Fruit fly (Drosophila melanogaster): ENCODE data around the gene CG4830.

CG4830 gene

DNA sequence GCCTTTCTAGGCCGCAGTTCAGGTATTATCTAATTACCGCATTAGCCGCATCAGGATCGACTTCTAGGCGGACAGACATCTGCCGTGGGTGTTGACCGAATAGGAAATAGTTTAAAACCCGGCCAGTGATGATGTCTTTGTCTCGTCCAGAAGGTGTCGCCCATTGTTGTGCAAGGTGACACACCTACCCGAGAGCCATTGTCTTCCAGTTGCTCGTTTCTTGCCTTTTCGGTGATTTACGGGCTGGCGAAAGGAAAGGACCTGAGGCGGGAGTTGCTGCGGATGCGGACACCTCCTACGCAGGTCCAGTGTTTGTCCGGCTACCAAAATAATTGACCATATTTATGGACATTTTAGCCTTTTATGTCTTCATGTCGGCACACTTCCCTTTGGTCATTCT lies 38.1 kb upstream of the CG4830 start:
- TF ChIP-seq CG5204 (GFP tag; optimal IDR thresholded peaks at IDR 0.05) = no peak
- TF ChIP-seq Hr96 (GFP tag; optimal IDR thresholded peaks at IDR 0.05) = no peak
- TF ChIP-seq cic (GFP tag; optimal IDR thresholded peaks at IDR 0.05) = no peak
- TF ChIP-seq ovo (GFP tag; optimal IDR thresholded peaks at IDR 0.05) = no peak

DNA sequence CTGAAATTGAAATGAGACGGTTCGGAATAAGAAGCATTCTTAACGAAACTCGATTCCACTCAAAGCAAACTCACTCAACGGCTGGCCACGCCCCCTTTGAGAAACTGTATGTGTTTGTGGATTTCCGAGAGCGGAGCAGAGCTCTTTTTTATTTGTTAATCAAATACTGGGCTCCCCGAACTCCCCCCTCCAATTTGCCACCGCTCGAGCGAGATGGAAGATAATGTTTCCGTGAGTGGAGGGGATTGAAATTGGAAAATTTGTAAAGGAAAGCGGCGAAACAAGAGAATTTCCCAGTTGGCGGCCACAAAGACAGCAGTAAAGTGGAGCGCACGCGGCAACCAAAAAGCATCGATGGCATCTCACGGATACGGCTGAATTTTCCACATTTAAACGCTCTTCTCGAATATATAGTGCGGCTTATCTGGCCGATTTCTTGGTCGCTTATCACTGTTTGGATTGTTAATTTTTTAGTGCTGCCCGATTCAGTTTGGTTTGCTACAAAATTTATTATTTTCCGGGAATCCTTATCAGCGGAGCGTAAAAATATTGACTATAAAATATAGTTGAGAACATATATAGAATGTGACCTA lies 34.4 kb upstream of the CG4830 start:
- TF ChIP-seq pad (GFP tag; optimal IDR thresholded peaks at IDR 0.05) (peak; percentile 92), kay (GFP tag; ENCODE audit: borderline replicate concordance) (no peak)

DNA sequence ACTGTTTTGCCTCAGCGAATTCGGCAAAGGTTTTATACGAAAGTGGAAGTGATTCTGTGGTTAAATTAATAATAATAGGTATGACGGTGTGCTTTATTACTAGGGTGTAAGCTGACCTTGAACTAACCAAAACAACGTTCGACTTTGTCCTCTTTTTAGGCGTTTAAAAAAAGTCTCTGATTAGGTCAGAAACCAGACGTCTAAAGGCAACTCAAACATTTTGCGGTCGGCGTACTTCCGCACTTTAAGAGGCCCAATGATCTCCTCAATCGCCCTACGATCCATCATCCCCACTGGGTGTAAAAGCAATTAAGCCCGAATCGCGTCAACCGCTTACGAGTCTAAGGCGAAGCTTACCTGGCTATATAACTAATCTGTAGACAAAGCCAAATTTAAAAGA lies 29.0 kb upstream of the CG4830 start, which contains the start of gene Cyp313a3:
Cyp313a3 (minus strand) TSS at position 101 of the 400 bp plus-strand sequence.
- TF ChIP-seq CG12768 (GFP tag; optimal IDR thresholded peaks at IDR 0.05) (no peak), bab1 (GFP tag; optimal IDR thresholded peaks at IDR 0.05) (no peak), Hr96 (GFP tag; optimal IDR thresholded peaks at IDR 0.05) (no peak), tj (GFP tag; optimal IDR thresholded peaks at IDR 0.05) (no peak), toe (GFP tag; optimal IDR thresholded peaks at IDR 0.05) (no peak), CG33017 (tag; optimal IDR thresholded peaks at IDR 0.05) (no peak), cnc (optimal IDR thresholded peaks at IDR 0.05) (no peak), Mnt (GFP tag; optimal IDR thresholded peaks at IDR 0.05) (no peak), CG5204 (GFP tag; optimal IDR thresholded peaks at IDR 0.05) (no peak), CG7101 (tag; optimal IDR thresholded peaks at IDR 0.05) (no peak), pad (GFP tag; optimal IDR thresholded peaks at IDR 0.05) (no peak), Clk (GFP tag; optimal IDR thresholded peaks at IDR 0.05) (no peak), CG14711 (tag; optimal IDR thresholded peaks at IDR 0.05) (no peak), CG7045 (GFP tag; optimal IDR thresholded peaks at IDR 0.05) (no peak), kay (GFP tag; ENCODE audit: borderline replicate concordance) (no peak), Crg-1 (GFP tag; optimal IDR thresholded peaks at IDR 0.05) (no peak), CG11617 (GFP tag; optimal IDR thresholded peaks at IDR 0.05) (no peak), ovo (GFP tag; optimal IDR thresholded peaks at IDR 0.05) (no peak), CG1620 (GFP tag; optimal IDR thresholded peaks at IDR 0.05) (no peak), cic (GFP tag; optimal IDR thresholded peaks at IDR 0.05) (no peak)

DNA sequence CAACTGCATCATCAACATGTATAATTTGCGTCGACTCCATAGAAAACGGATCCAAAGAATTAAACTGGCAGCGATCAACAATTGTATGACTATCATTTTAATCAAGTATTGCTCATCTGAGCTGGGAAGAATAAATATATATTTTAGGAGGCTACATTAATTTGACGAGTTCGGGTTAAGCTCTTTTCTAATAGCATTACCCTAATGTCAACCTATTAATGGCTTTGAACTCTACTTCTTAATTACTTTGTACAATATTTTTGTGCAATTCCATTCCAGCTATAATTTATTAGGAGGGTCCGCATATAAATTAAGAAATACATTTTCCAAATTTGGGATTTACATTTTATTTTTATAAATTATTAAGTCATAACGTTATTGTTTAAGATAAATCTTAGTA lies 26.6 kb upstream of the CG4830 start, which contains the start of gene Cyp313a2:
Cyp313a2 (minus strand) TSS at position 101 of the 400 bp plus-strand sequence.
- TF ChIP-seq cic (GFP tag; optimal IDR thresholded peaks at IDR 0.05) (no peak), CG1620 (GFP tag; optimal IDR thresholded peaks at IDR 0.05) (no peak), toe (GFP tag; optimal IDR thresholded peaks at IDR 0.05) (no peak), bab1 (GFP tag; optimal IDR thresholded peaks at IDR 0.05) (no peak), CG7045 (GFP tag; optimal IDR thresholded peaks at IDR 0.05) (no peak), CG12768 (GFP tag; optimal IDR thresholded peaks at IDR 0.05) (no peak), CG5204 (GFP tag; optimal IDR thresholded peaks at IDR 0.05) (no peak), Hr96 (GFP tag; optimal IDR thresholded peaks at IDR 0.05) (no peak), kay (GFP tag; ENCODE audit: borderline replicate concordance) (no peak), CG33017 (tag; optimal IDR thresholded peaks at IDR 0.05) (no peak), tj (GFP tag; optimal IDR thresholded peaks at IDR 0.05) (no peak), CG14711 (tag; optimal IDR thresholded peaks at IDR 0.05) (no peak), Clk (GFP tag; optimal IDR thresholded peaks at IDR 0.05) (no peak), CG7101 (tag; optimal IDR thresholded peaks at IDR 0.05) (no peak), CG11617 (GFP tag; optimal IDR thresholded peaks at IDR 0.05) (no peak), Mnt (GFP tag; optimal IDR thresholded peaks at IDR 0.05) (no peak), cnc (optimal IDR thresholded peaks at IDR 0.05) (no peak), Crg-1 (GFP tag; optimal IDR thresholded peaks at IDR 0.05) (no peak)

DNA sequence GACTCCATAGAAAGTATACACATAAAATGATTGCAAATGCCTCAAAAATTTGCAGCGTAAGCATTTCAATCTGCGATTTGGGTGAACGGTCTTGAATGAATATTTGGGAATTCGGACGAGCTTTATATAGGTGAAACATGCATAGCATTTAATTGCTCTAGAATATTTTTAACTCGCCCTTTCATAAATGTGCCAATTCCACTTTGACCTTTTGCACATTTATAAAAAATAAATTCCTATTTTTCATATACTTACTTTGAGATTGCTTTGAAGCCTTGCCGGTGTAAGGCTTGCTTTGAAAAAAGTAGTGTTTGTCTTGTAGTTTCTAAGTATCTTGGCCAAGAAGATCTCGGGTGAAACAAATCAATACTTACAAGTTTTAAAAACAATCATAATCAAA lies 24.4 kb upstream of the CG4830 start, which contains the start of gene Cyp313a5:
Cyp313a5 (minus strand) TSS at position 101 of the 400 bp plus-strand sequence.
- TF ChIP-seq cnc (optimal IDR thresholded peaks at IDR 0.05) = no peak
- TF ChIP-seq CG7101 (tag; optimal IDR thresholded peaks at IDR 0.05) = no peak
- TF ChIP-seq Crg-1 (GFP tag; optimal IDR thresholded peaks at IDR 0.05) = no peak
- no peak for TF ChIP-seq CG1620 (GFP tag; optimal IDR thresholded peaks at IDR 0.05)
- TF ChIP-seq ovo (GFP tag; optimal IDR thresholded peaks at IDR 0.05) = no peak
- TF ChIP-seq CG12768 (GFP tag; optimal IDR thresholded peaks at IDR 0.05) = no peak
- TF ChIP-seq CG14711 (tag; optimal IDR thresholded peaks at IDR 0.05) = no peak
- TF ChIP-seq Clk (GFP tag; optimal IDR thresholded peaks at IDR 0.05) = no peak
- TF ChIP-seq toe (GFP tag; optimal IDR thresholded peaks at IDR 0.05) = no peak
- TF ChIP-seq cic (GFP tag; optimal IDR thresholded peaks at IDR 0.05) = no peak
- TF ChIP-seq CG5204 (GFP tag; optimal IDR thresholded peaks at IDR 0.05) = no peak
- TF ChIP-seq CG33017 (tag; optimal IDR thresholded peaks at IDR 0.05) = no peak
- TF ChIP-seq tj (GFP tag; optimal IDR thresholded peaks at IDR 0.05) = no peak
- TF ChIP-seq kay (GFP tag; ENCODE audit: borderline replicate concordance) = no peak
- no peak for TF ChIP-seq Hr96 (GFP tag; optimal IDR thresholded peaks at IDR 0.05)

DNA sequence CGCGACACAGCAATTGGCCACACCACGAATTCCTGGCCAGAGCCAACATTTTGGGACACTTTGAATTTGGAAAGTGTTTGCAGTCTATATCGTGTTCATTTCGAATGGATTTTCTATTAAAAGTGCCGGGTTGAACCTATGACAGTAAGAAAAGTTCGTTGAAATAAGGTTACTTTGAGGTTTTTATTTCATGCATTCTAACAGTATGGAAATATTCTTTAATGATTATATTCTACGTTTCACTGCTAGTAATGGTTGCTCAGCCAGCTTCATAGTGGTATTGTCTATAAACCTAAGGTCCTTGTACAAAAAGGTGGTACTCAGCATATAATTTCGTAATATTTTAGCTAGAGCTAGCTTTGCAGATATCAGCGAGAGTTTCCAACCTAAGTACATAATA lies 22.5 kb upstream of the CG4830 start, which contains the start of gene Pglym87:
Pglym87 (minus strand) TSS at position 101 of the 400 bp plus-strand sequence.
- TF ChIP-seq CG1620 (GFP tag; optimal IDR thresholded peaks at IDR 0.05) = no peak
- TF ChIP-seq tj (GFP tag; optimal IDR thresholded peaks at IDR 0.05) = no peak
- no peak for TF ChIP-seq CG7101 (tag; optimal IDR thresholded peaks at IDR 0.05)
- TF ChIP-seq CG11617 (GFP tag; optimal IDR thresholded peaks at IDR 0.05) = no peak
- TF ChIP-seq ovo (GFP tag; optimal IDR thresholded peaks at IDR 0.05) = no peak
- no peak for TF ChIP-seq CG12768 (GFP tag; optimal IDR thresholded peaks at IDR 0.05)
- no peak for TF ChIP-seq pad (GFP tag; optimal IDR thresholded peaks at IDR 0.05)

DNA sequence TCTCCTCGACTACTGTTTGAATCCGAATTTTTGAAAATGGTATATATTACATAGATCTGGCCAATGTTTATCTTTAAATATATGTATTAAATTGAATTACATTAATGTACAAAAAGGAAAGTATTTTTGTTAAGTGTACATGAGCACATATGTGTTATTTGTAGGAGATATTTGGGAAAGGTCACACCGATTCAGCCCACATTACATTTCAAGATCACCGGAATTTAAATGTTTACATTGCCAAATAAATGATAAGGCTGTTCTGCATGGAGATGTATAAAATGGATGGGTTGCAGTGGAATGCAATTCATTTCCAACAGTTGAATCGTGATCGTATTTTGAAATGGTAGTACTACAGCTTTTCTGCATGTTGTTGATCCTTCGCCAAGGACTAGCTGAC lies 19.0 kb upstream of the CG4830 start, which contains the start of gene CG3916:
CG3916 (plus strand) TSS at position 301 of the 400 bp plus-strand sequence.
- no peak for TF ChIP-seq Clk (GFP tag; optimal IDR thresholded peaks at IDR 0.05)
- TF ChIP-seq Crg-1 (GFP tag; optimal IDR thresholded peaks at IDR 0.05) = no peak
- TF ChIP-seq tj (GFP tag; optimal IDR thresholded peaks at IDR 0.05) = no peak
- TF ChIP-seq CG1620 (GFP tag; optimal IDR thresholded peaks at IDR 0.05) = no peak
- TF ChIP-seq CG33017 (tag; optimal IDR thresholded peaks at IDR 0.05) = no peak
- no peak for TF ChIP-seq pad (GFP tag; optimal IDR thresholded peaks at IDR 0.05)
- no peak for TF ChIP-seq kay (GFP tag; ENCODE audit: borderline replicate concordance)
- no peak for TF ChIP-seq ovo (GFP tag; optimal IDR thresholded peaks at IDR 0.05)
- TF ChIP-seq CG7101 (tag; optimal IDR thresholded peaks at IDR 0.05) = no peak
- TF ChIP-seq CG14711 (tag; optimal IDR thresholded peaks at IDR 0.05) = no peak
- TF ChIP-seq CG5204 (GFP tag; optimal IDR thresholded peaks at IDR 0.05) = no peak
- no peak for TF ChIP-seq CG12768 (GFP tag; optimal IDR thresholded peaks at IDR 0.05)
- TF ChIP-seq Mnt (GFP tag; optimal IDR thresholded peaks at IDR 0.05) = no peak
- no peak for TF ChIP-seq toe (GFP tag; optimal IDR thresholded peaks at IDR 0.05)
- no peak for TF ChIP-seq bab1 (GFP tag; optimal IDR thresholded peaks at IDR 0.05)
